Worm (Caenorhabditis elegans) whole organism, L1 larva: ENCODE results near the gene W06A7.4.

Experiments used
- blmp-1 ChIP-seq: fragments of 150-350 bp; optimal IDR thresholded peaks from 2 replicates; lab custom pipeline; 2014; ENCODE audit warnings: missing biosample characterization, missing genetic modification characterization
- fkh-10 ChIP-seq: sonication (generic microtip); optimal IDR thresholded peaks from 2 replicates; lab custom pipeline; 2017; ENCODE audit warnings: missing biosample characterization, missing genetic modification reagents, missing genetic modification characterization
- hlh-17 ChIP-seq: fragments of 200-800 bp; sonication (Bioruptor generic); optimal IDR thresholded peaks from 2 replicates; lab custom pipeline; 2018; ENCODE audit warnings: missing genetic modification characterization, mild to moderate bottlenecking, missing compliant biosample characterization, moderate library complexity, borderline replicate concordance
- jun-1 ChIP-seq: fragments of 150-350 bp; optimal IDR thresholded peaks from 2 replicates; lab custom pipeline; 2014; ENCODE audit warnings: missing biosample characterization, missing genetic modification reagents, missing genetic modification characterization
- lin-35 ChIP-seq, 2 experiments: fragments of 150-350 bp; optimal IDR thresholded peaks; 2 replicates each; lab custom pipeline; 2014; ENCODE audit warnings: missing biosample characterization in 2 of 2, missing genetic modification characterization in 2 of 2, missing genetic modification reagents in 2 of 2
- lir-3 ChIP-seq: sonication (generic microtip); optimal IDR thresholded peaks from 2 replicates; lab custom pipeline; 2016; ENCODE audit warnings: mild to moderate bottlenecking, missing genetic modification characterization, moderate library complexity, missing compliant biosample characterization; ENCODE audit not compliant: poor library complexity
- nhr-47 ChIP-seq: sonication (generic microtip); optimal IDR thresholded peaks from 2 replicates; lab custom pipeline; 2016; ENCODE audit warnings: mild to moderate bottlenecking, missing genetic modification characterization, moderate library complexity, missing compliant biosample characterization
- sptf-1 ChIP-seq: fragments of 150-350 bp; optimal IDR thresholded peaks from 2 replicates; lab custom pipeline; 2014; ENCODE audit warnings: missing biosample characterization, missing genetic modification characterization
- unc-98 ChIP-seq: fragments of 200-800 bp; sonication (Bioruptor generic); IDR thresholded peaks from 2 replicates; pipeline ENCODE4 v1.3.6; 2022; ENCODE audit warnings: missing genetic modification characterization, missing compliant biosample characterization

ce11 chrV:14849628-14850027 lies 25.4 kb downstream of the W06A7.4 start:
- TF ChIP-seq blmp-1 (tag; lab: Kevin White, UChicago) = peak; percentile 99
- no peak for TF ChIP-seq unc-98 (GFP tag; lab: Robert Waterston, UW)
- no peak for TF ChIP-seq fkh-10 (GFP tag; lab: Kevin White, UChicago)
- peak; percentile 51 to 79 for TF ChIP-seq lin-35 (GFP tag; optimal IDR thresholded peaks at IDR 0.05; lab: Kevin White, UChicago)
- TF ChIP-seq jun-1 = peak; percentile 32
- no peak for TF ChIP-seq hlh-17
- peak; percentile 29 for TF ChIP-seq lir-3 (tag; lab: Kevin White, UChicago)
- TF ChIP-seq nhr-47 (tag; lab: Kevin White, UChicago) = peak; percentile 60
- TF ChIP-seq sptf-1 (tag; lab: Kevin White, UChicago) = no peak
